Fruit fly (Drosophila melanogaster) whole organism, embryonic: ENCODE data around the gene CG1213.

ENCODE experiments used
- Bgb ChIP-seq: fragments of 200-800 bp; sonication (Bioruptor generic); IDR thresholded peaks from 2 replicates; pipeline ENCODE4 v1.3.6; 2022; ENCODE audit warnings: missing biosample characterization, missing genetic modification characterization; ENCODE audit not compliant: partially characterized antibody
- C15 ChIP-seq: fragments of 200-800 bp; sonication (Bioruptor generic); IDR thresholded peaks from 3 replicates; pipeline ENCODE4 v1.3.6; 2022; ENCODE audit warnings: missing biosample characterization, missing genetic modification characterization
- CG10209 ChIP-seq: fragments of 200-800 bp; sonication (Bioruptor generic); optimal IDR thresholded peaks from 3 replicates; lab custom pipeline; 2017; ENCODE audit warnings: missing biosample characterization, mild to moderate bottlenecking, missing genetic modification characterization, missing genetic modification reagents
- CG1024 ChIP-seq: fragments of 200-800 bp; sonication (Bioruptor generic); IDR thresholded peaks from 2 replicates; pipeline ENCODE4 v1.3.6; 2022; ENCODE audit warnings: missing biosample characterization, missing genetic modification characterization
- CG10654 ChIP-seq: fragments of 200-800 bp; sonication (Bioruptor generic); optimal IDR thresholded peaks from 2 replicates; lab custom pipeline; 2016; ENCODE audit warnings: missing biosample characterization, missing genetic modification characterization
- CG11085 ChIP-seq: fragments of 200-800 bp; sonication (Bioruptor generic); IDR thresholded peaks from 2 replicates; pipeline ENCODE4 v1.3.6; 2022; ENCODE audit warnings: missing biosample characterization, missing genetic modification characterization
- CG11695 ChIP-seq: fragments of 200-800 bp; sonication (Bioruptor generic); IDR thresholded peaks from 3 replicates; pipeline ENCODE4 v1.3.6; 2022; ENCODE audit warnings: missing biosample characterization, missing genetic modification characterization
- CG11696 ChIP-seq: fragments of 200-800 bp; sonication (Bioruptor generic); IDR thresholded peaks from 2 replicates; pipeline ENCODE4 v1.3.6; 2022; ENCODE audit warnings: missing biosample characterization, missing genetic modification characterization
- CG14710 ChIP-seq: fragments of 200-800 bp; sonication (Bioruptor generic); optimal IDR thresholded peaks from 3 replicates; lab custom pipeline; 2019; ENCODE audit warnings: missing biosample characterization, mild to moderate bottlenecking, missing genetic modification characterization, moderate library complexity
- CG15601 ChIP-seq: fragments of 200-800 bp; sonication (Bioruptor generic); optimal IDR thresholded peaks from 3 replicates; lab custom pipeline; 2019; ENCODE audit warnings: missing biosample characterization, mild to moderate bottlenecking, missing genetic modification characterization, moderate library complexity
- CG1602 ChIP-seq: fragments of 200-800 bp; sonication (Bioruptor generic); optimal IDR thresholded peaks from 3 replicates; lab custom pipeline; 2016; ENCODE audit warnings: missing biosample characterization, missing genetic modification characterization
- CG17385 ChIP-seq: fragments of 200-800 bp; sonication (Bioruptor generic); optimal IDR thresholded peaks from 3 replicates; lab custom pipeline; 2018; ENCODE audit warnings: missing biosample characterization, mild to moderate bottlenecking, missing genetic modification characterization
- CG17802 ChIP-seq: fragments of 200-800 bp; sonication (Bioruptor generic); optimal IDR thresholded peaks from 2 replicates; lab custom pipeline; 2018; ENCODE audit warnings: missing biosample characterization, mild to moderate bottlenecking, missing genetic modification characterization, moderate library complexity
- CG17829 ChIP-seq: fragments of 200-800 bp; optimal IDR thresholded peaks from 2 replicates; lab custom pipeline; 2019; ENCODE audit warnings: missing biosample characterization, mild to moderate bottlenecking, missing genetic modification characterization, moderate library complexity
- CG2678 ChIP-seq: fragments of 200-800 bp; sonication (Bioruptor generic); optimal IDR thresholded peaks from 3 replicates; lab custom pipeline; 2019; ENCODE audit warnings: missing biosample characterization, mild to moderate bottlenecking, missing genetic modification characterization, moderate library complexity
- CG34422 ChIP-seq: fragments of 200-800 bp; sonication (Bioruptor generic); IDR thresholded peaks from 3 replicates; pipeline ENCODE4 v1.3.6; 2022; ENCODE audit warnings: missing biosample characterization, missing genetic modification characterization
- CG3726 ChIP-seq: fragments of 200-800 bp; sonication (Bioruptor generic); IDR thresholded peaks from 3 replicates; pipeline ENCODE4, ENCODE4 v1.3.6; 2022; ENCODE audit warnings: missing biosample characterization, missing genetic modification characterization
- CG6272 ChIP-seq: fragments of 200-800 bp; sonication (Bioruptor generic); IDR thresholded peaks from 2 replicates; pipeline ENCODE4 v1.3.6; 2022; ENCODE audit warnings: missing biosample characterization, missing genetic modification characterization
- CG8089 ChIP-seq: fragments of 200-800 bp; sonication (Bioruptor generic); optimal IDR thresholded peaks from 3 replicates; lab custom pipeline; 2016; ENCODE audit warnings: missing biosample characterization, missing genetic modification characterization
- CG8281 ChIP-seq: fragments of 200-800 bp; sonication (Bioruptor generic); optimal IDR thresholded peaks from 2 replicates; lab custom pipeline; 2018; ENCODE audit warnings: missing biosample characterization, mild to moderate bottlenecking, missing genetic modification characterization, moderate library complexity
- CG9797 ChIP-seq: fragments of 200-800 bp; sonication (Bioruptor generic); optimal IDR thresholded peaks from 3 replicates; lab custom pipeline; 2018; ENCODE audit warnings: missing biosample characterization, mild to moderate bottlenecking, missing genetic modification characterization
- CG9876 ChIP-seq: fragments of 200-800 bp; sonication (Bioruptor generic); optimal IDR thresholded peaks from 2 replicates; lab custom pipeline; 2016; ENCODE audit warnings: missing biosample characterization, missing genetic modification characterization
- CHES-1-like ChIP-seq: fragments of 200-800 bp; sonication (Bioruptor generic); optimal IDR thresholded peaks from 2 replicates; lab custom pipeline; 2016; ENCODE audit warnings: missing biosample characterization, missing genetic modification characterization
- Camta ChIP-seq: fragments of 200-800 bp; sonication (Bioruptor generic); optimal IDR thresholded peaks from 2 replicates; lab custom pipeline; 2016; ENCODE audit warnings: missing biosample characterization, missing genetic modification characterization
- Hey ChIP-seq: fragments of 200-800 bp; sonication (Bioruptor generic); optimal IDR thresholded peaks from 3 replicates; lab custom pipeline; 2018; ENCODE audit warnings: missing biosample characterization, mild to moderate bottlenecking, missing genetic modification characterization
- HmgD ChIP-seq: fragments of 200-800 bp; sonication (Bioruptor generic); optimal IDR thresholded peaks from 3 replicates; lab custom pipeline; 2016; ENCODE audit warnings: missing biosample characterization, missing genetic modification characterization
- Hsf ChIP-seq: fragments of 200-800 bp; sonication (Bioruptor generic); optimal IDR thresholded peaks from 3 replicates; lab custom pipeline; 2016; ENCODE audit warnings: missing biosample characterization, missing genetic modification characterization
- NC2β ChIP-seq: fragments of 200-800 bp; sonication (Bioruptor generic); optimal IDR thresholded peaks from 2 replicates; lab custom pipeline; 2016; ENCODE audit warnings: missing biosample characterization, missing genetic modification characterization
- Side ChIP-seq: fragments of 200-800 bp; sonication (Bioruptor generic); optimal IDR thresholded peaks from 2 replicates; lab custom pipeline; 2016; ENCODE audit warnings: missing biosample characterization, missing genetic modification characterization
- dati ChIP-seq: fragments of 200-800 bp; sonication (Bioruptor generic); IDR thresholded peaks from 2 replicates; pipeline ENCODE4 v1.3.6; 2022; ENCODE audit warnings: missing biosample characterization, missing genetic modification characterization
- dysf ChIP-seq: fragments of 200-800 bp; sonication (Bioruptor generic); IDR thresholded peaks from 3 replicates; pipeline ENCODE4 v1.3.6; 2022; ENCODE audit warnings: missing biosample characterization, missing genetic modification characterization
- en ChIP-seq: fragments of 200-800 bp; sonication (Bioruptor generic); optimal IDR thresholded peaks from 2 replicates; lab custom pipeline; 2016; ENCODE audit warnings: missing biosample characterization, missing genetic modification characterization
- exex ChIP-seq: fragments of 200-800 bp; sonication (Bioruptor generic); optimal IDR thresholded peaks from 4 replicates; lab custom pipeline; 2018; ENCODE audit warnings: missing biosample characterization, mild to moderate bottlenecking, missing genetic modification characterization, moderate library complexity
- fru ChIP-seq: fragments of >200 bp; optimal IDR thresholded peaks from 2 replicates; lab custom pipeline; 2017
- gro ChIP-seq: fragments of 200-800 bp; sonication (Bioruptor generic); optimal IDR thresholded peaks from 2 replicates; lab custom pipeline; 2016; ENCODE audit warnings: missing biosample characterization, missing genetic modification characterization
- gt ChIP-seq: fragments of 200-800 bp; sonication (Bioruptor generic); IDR thresholded peaks from 2 replicates; pipeline ENCODE4 v1.3.6; 2022; ENCODE audit warnings: missing biosample characterization, missing genetic modification characterization
- ham ChIP-seq: fragments of 200-800 bp; sonication (Bioruptor generic); IDR thresholded peaks from 2 replicates; pipeline ENCODE4 v1.3.6; 2022; ENCODE audit warnings: missing biosample characterization, missing genetic modification characterization
- onecut ChIP-seq: fragments of 200-800 bp; sonication (Bioruptor generic); IDR thresholded peaks from 2 replicates; pipeline ENCODE4 v1.3.6; 2022; ENCODE audit warnings: missing biosample characterization, missing genetic modification characterization
- pnt ChIP-seq: fragments of 200-800 bp; sonication (Bioruptor generic); optimal IDR thresholded peaks from 3 replicates; lab custom pipeline; 2016; ENCODE audit warnings: missing biosample characterization, missing genetic modification characterization
- repo ChIP-seq: fragments of 200-800 bp; sonication (Bioruptor generic); optimal IDR thresholded peaks from 2 replicates; lab custom pipeline; 2016; ENCODE audit warnings: missing biosample characterization, missing genetic modification characterization
- ssp ChIP-seq: fragments of 200-800 bp; sonication (Bioruptor generic); IDR thresholded peaks from 2 replicates; pipeline ENCODE4 v1.3.6; 2022; ENCODE audit warnings: missing biosample characterization, missing genetic modification characterization
- tna ChIP-seq: fragments of 200-800 bp; sonication (Bioruptor generic); IDR thresholded peaks from 2 replicates; pipeline ENCODE4 v1.3.6; 2022; ENCODE audit warnings: missing biosample characterization, missing genetic modification characterization; ENCODE audit not compliant: partially characterized antibody
- toy ChIP-seq: fragments of 200-800 bp; sonication (Bioruptor generic); IDR thresholded peaks from 2 replicates; pipeline ENCODE4 v1.3.6; 2022; ENCODE audit warnings: missing biosample characterization, missing genetic modification characterization
- vnd ChIP-seq: fragments of 200-800 bp; sonication (Bioruptor generic); IDR thresholded peaks from 3 replicates; pipeline ENCODE4 v1.3.6; 2022; ENCODE audit warnings: missing biosample characterization, missing genetic modification characterization; ENCODE audit not compliant: partially characterized antibody

CG1213 gene

dm6 chr3R:5791497-5791896 is 49.5 kb upstream of the CG1213 start, which contains the start of gene Hpf1 (continued):
- TF ChIP-seq Side (GFP tag; lab: Kevin White, UChicago) (peak; percentile 98), C15 (GFP tag; lab: Robert Waterston, UW) (peak; percentile 94), CG11696 (GFP tag; lab: Robert Waterston, UW) (peak; percentile 90), CG2678 (tag; lab: Kevin White, UChicago) (peak; percentile 99), ssp (peak; percentile 93), repo (GFP tag; lab: Kevin White, UChicago) (peak; percentile 97), CG6272 (GFP tag; lab: Robert Waterston, UW) (peak; percentile 98), CG1024 (GFP tag; lab: Robert Waterston, UW) (peak; percentile 89), CG3726 (GFP tag; lab: Robert Waterston, UW) (peak; percentile 96), tna (GFP tag; lab: Robert Waterston, UW) (no peak), pnt (peak; percentile 98), CG9797 (GFP tag; lab: Kevin White, UChicago) (peak; percentile 29), Hey (tag; lab: Kevin White, UChicago) (peak; percentile 86), exex (tag; lab: Kevin White, UChicago) (peak; percentile 92), NC2β (GFP tag; lab: Kevin White, UChicago) (peak; percentile 98), gro (peak; percentile 99), dati (GFP tag; lab: Robert Waterston, UW) (peak; percentile 93), CG11695 (GFP tag; lab: Robert Waterston, UW) (peak; percentile 99), CG8089 (GFP tag; lab: Kevin White, UChicago) (peak; percentile 98), toy (peak; percentile 93), vnd (GFP tag; lab: Robert Waterston, UW) (no peak), ham (GFP tag; lab: Robert Waterston, UW) (peak; percentile 93), onecut (GFP tag; lab: Robert Waterston, UW) (peak; percentile 90), CG11085 (GFP tag; lab: Robert Waterston, UW) (peak; percentile 96), CG8281 (tag; lab: Kevin White, UChicago) (peak; percentile 91), CG10209 (GFP tag; lab: Kevin White, UChicago) (peak; percentile 98), CG17802 (peak; percentile 79), Bgb (GFP tag; lab: Robert Waterston, UW) (0 out of 2 replicates have a peak, but pooled peaks have one; percentile 16), CG9876 (peak; percentile 97), HmgD (peak; percentile 98), CHES-1-like (GFP tag; lab: Kevin White, UChicago) (peak; percentile 99), en (GFP tag; lab: Kevin White, UChicago) (peak; percentile 96), CG14710 (tag; lab: Kevin White, UChicago) (peak; percentile 96), CG17829 (tag; lab: Kevin White, UChicago) (peak; percentile 97), Hsf (GFP tag; lab: Kevin White, UChicago) (peak; percentile 99), CG10654 (GFP tag; lab: Kevin White, UChicago) (peak; percentile 97), fru (lab: Kevin White, UChicago) (no peak), Camta (GFP tag; lab: Kevin White, UChicago) (peak; percentile 98), gt (GFP tag; lab: Robert Waterston, UW) (peak; percentile 91), dysf (GFP tag; lab: Robert Waterston, UW) (peak; percentile 99), CG1602 (GFP tag; lab: Kevin White, UChicago) (peak; percentile 98), CG34422 (GFP tag; lab: Robert Waterston, UW) (peak; percentile 98), CG15601 (tag; lab: Kevin White, UChicago) (peak; percentile 95), CG17385 (GFP tag; lab: Kevin White, UChicago) (peak; percentile 99)
